Worm (Caenorhabditis elegans): ENCODE results near the gene Y17D7C.2.

DNA sequence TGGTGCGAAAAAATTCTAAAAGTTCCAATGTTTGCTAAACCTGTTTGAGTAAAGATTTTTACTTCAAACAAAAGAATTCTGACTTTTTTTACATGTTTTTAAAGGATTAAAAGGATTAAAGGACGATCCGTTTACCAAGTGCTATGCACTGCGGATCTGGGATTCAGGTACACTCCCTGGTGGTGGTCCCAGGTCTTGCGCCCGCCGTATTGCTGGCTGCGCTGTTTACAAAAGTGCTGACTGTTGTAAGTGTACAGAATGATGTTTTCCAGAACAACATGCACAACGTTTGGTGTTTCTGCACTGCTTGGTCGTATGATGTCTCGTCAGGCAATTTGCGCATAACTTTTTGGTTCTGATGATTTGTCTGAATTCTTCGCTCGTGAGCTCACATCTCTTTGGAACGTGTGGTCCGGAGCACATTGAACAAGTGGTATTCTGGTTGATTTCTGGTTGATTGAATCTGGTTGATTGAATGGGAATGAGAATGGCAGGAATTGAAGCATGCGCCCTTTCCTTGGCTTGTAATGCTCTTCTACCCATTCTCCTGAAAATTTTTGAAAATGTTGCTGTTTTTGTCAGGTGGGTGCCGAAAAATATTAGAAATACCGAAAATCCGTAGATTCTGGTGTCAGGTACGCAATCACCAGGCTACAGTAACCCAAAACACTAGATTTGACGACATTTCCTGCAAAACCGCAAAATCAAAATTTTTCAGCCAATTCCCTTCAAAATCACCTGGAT is 14.3 kb downstream of the Y17D7C.2 start:
- TF ChIP-seq fos-1 (tag; optimal IDR thresholded peaks at IDR 0.05) (no peak), ceh-28 (tag; optimal IDR thresholded peaks at IDR 0.05) (no peak), snpc-4 (tag; optimal IDR thresholded peaks at IDR 0.05) (no peak)

Measured in whole organism, L3 larva.